Worm (Caenorhabditis elegans) whole organism, L1 larva: ENCODE results near the gene str-43.

Source experiments
- Y116A8C.19 ChIP-seq: sonication (generic microtip); optimal IDR thresholded peaks from 2 replicates; lab custom pipeline; 2016; ENCODE audit warnings: missing compliant biosample characterization, missing genetic modification characterization, borderline replicate concordance
- blmp-1 ChIP-seq: fragments of 150-350 bp; optimal IDR thresholded peaks from 2 replicates; lab custom pipeline; 2014; ENCODE audit warnings: missing biosample characterization, missing genetic modification characterization
- ceh-63 ChIP-seq: fragments of 200-800 bp; sonication (Bioruptor generic); optimal IDR thresholded peaks from 2 replicates; lab custom pipeline; 2018; ENCODE audit warnings: mild to moderate bottlenecking, missing genetic modification characterization, missing compliant biosample characterization
- efl-1 ChIP-seq, 4 experiments: fragments of 150-350 bp; optimal IDR thresholded peaks in 3 of 4; peaks in 1 of 4; 1 replicate in 1 of 4; 2 replicates in 3 of 4; lab custom pipeline; 2014; ENCODE audit warnings: missing biosample characterization in 2 of 4, missing genetic modification characterization in 2 of 4, missing genetic modification reagents in 2 of 4
- ets-5 ChIP-seq: fragments of 200-800 bp; sonication (Bioruptor generic); IDR thresholded peaks from 2 replicates; pipeline ENCODE4 v1.3.6; 2022; ENCODE audit warnings: missing genetic modification characterization, missing compliant biosample characterization
- fkh-4 ChIP-seq: sonication (generic microtip); optimal IDR thresholded peaks from 2 replicates; lab custom pipeline; 2016; ENCODE audit warnings: missing compliant biosample characterization, missing genetic modification characterization, borderline replicate concordance
- fkh-8 ChIP-seq: sonication (generic microtip); optimal IDR thresholded peaks from 2 replicates; lab custom pipeline; 2016; ENCODE audit warnings: mild to moderate bottlenecking, missing genetic modification characterization, missing compliant biosample characterization
- hlh-17 ChIP-seq: fragments of 200-800 bp; sonication (Bioruptor generic); optimal IDR thresholded peaks from 2 replicates; lab custom pipeline; 2018; ENCODE audit warnings: missing genetic modification characterization, mild to moderate bottlenecking, missing compliant biosample characterization, moderate library complexity, borderline replicate concordance
- hlh-4 ChIP-seq: sonication (generic microtip); optimal IDR thresholded peaks from 2 replicates; lab custom pipeline; 2016; ENCODE audit warnings: mild to moderate bottlenecking, missing genetic modification characterization, missing compliant biosample characterization
- hpl-2 ChIP-seq: fragments of 150-350 bp; optimal IDR thresholded peaks from 2 replicates; lab custom pipeline; 2014; ENCODE audit warnings: missing biosample characterization, missing genetic modification reagents, missing genetic modification characterization
- isw-1 ChIP-seq: fragments of 200-800 bp; sonication (Bioruptor generic); IDR thresholded peaks from 2 replicates; pipeline ENCODE4 v1.3.6; 2022; ENCODE audit warnings: missing genetic modification characterization, missing compliant biosample characterization
- lin-14 ChIP-seq: fragments of 200-800 bp; sonication (Bioruptor generic); optimal IDR thresholded peaks from 2 replicates; lab custom pipeline; 2018; ENCODE audit warnings: mild to moderate bottlenecking, missing genetic modification characterization, moderate library complexity, missing compliant biosample characterization
- lin-35 ChIP-seq, 2 experiments: fragments of 150-350 bp; optimal IDR thresholded peaks; 2 replicates each; lab custom pipeline; 2014; ENCODE audit warnings: missing biosample characterization in 2 of 2, missing genetic modification characterization in 2 of 2, missing genetic modification reagents in 2 of 2
- mab-9 ChIP-seq: fragments of 200-800 bp; sonication (Bioruptor generic); IDR thresholded peaks from 2 replicates; pipeline ENCODE4 v1.3.6; 2022; ENCODE audit warnings: missing genetic modification reagents, missing genetic modification characterization, missing compliant biosample characterization
- mdl-1 ChIP-seq, 2 experiments: fragments of 150-350 bp; optimal IDR thresholded peaks; 2 replicates each; lab custom pipeline; 2014 to 2017; ENCODE audit warnings: missing biosample characterization in 2 of 2, missing genetic modification characterization in 2 of 2, inconsistent platforms in 1 of 2
- nhr-20 ChIP-seq: sonication (generic microtip); optimal IDR thresholded peaks from 2 replicates; lab custom pipeline; 2016; ENCODE audit warnings: mild to moderate bottlenecking, missing genetic modification characterization, missing compliant biosample characterization
- nhr-237 ChIP-seq: fragments of 150-350 bp; optimal IDR thresholded peaks from 2 replicates; lab custom pipeline; 2014; ENCODE audit warnings: missing biosample characterization, missing genetic modification characterization
- nhr-28 ChIP-seq: fragments of 150-350 bp; optimal IDR thresholded peaks from 2 replicates; lab custom pipeline; 2014; ENCODE audit warnings: missing biosample characterization, missing genetic modification characterization
- nhr-71 ChIP-seq: sonication (generic microtip); optimal IDR thresholded peaks from 2 replicates; lab custom pipeline; 2016; ENCODE audit warnings: mild to moderate bottlenecking, missing genetic modification characterization, moderate library complexity, missing compliant biosample characterization
- nhr-77 ChIP-seq: fragments of 150-350 bp; optimal IDR thresholded peaks from 2 replicates; lab custom pipeline; 2014; ENCODE audit warnings: missing biosample characterization, missing genetic modification characterization
- nhr-90 ChIP-seq: sonication (generic microtip); optimal IDR thresholded peaks from 2 replicates; lab custom pipeline; 2016; ENCODE audit warnings: mild to moderate bottlenecking, missing genetic modification characterization, missing compliant biosample characterization; ENCODE audit not compliant: poor library complexity
- skn-1 ChIP-seq: fragments of 150-350 bp; optimal IDR thresholded peaks from 2 replicates; lab custom pipeline; 2014; ENCODE audit warnings: missing biosample characterization, missing genetic modification characterization
- sox-4 ChIP-seq: sonication (generic microtip); optimal IDR thresholded peaks from 2 replicates; lab custom pipeline; 2016; ENCODE audit warnings: missing genetic modification characterization, missing compliant biosample characterization
- sptf-1 ChIP-seq: fragments of 150-350 bp; optimal IDR thresholded peaks from 2 replicates; lab custom pipeline; 2014; ENCODE audit warnings: missing biosample characterization, missing genetic modification characterization
- sup-37 ChIP-seq: fragments of 200-800 bp; sonication (Bioruptor generic); optimal IDR thresholded peaks from 2 replicates; lab custom pipeline; 2018; ENCODE audit warnings: mild to moderate bottlenecking, missing genetic modification characterization, missing compliant biosample characterization
- unc-30 ChIP-seq: sonication (generic microtip); optimal IDR thresholded peaks from 2 replicates; lab custom pipeline; 2017; ENCODE audit warnings: missing biosample characterization, missing genetic modification characterization
- unc-62 ChIP-seq: fragments of 150-350 bp; optimal IDR thresholded peaks from 2 replicates; lab custom pipeline; 2014; ENCODE audit warnings: missing biosample characterization, missing genetic modification reagents, missing genetic modification characterization
- vab-15 ChIP-seq: sonication (generic microtip); optimal IDR thresholded peaks from 2 replicates; lab custom pipeline; 2017; ENCODE audit warnings: missing genotype, mild to moderate bottlenecking, missing genetic modification characterization, missing compliant biosample characterization
- zag-1 ChIP-seq: fragments of 150-350 bp; optimal IDR thresholded peaks from 2 replicates; lab custom pipeline; 2014; ENCODE audit warnings: missing biosample characterization, missing genetic modification characterization
- ztf-4 ChIP-seq: fragments of 150-350 bp; optimal IDR thresholded peaks from 2 replicates; lab custom pipeline; 2014; ENCODE audit warnings: missing biosample characterization, missing genetic modification characterization

The str-43 gene

ce11 chrV:15792409-15792808, 40.5 kb upstream of the str-43 start, which contains the start of gene T26E4.4:
T26E4.4 (minus strand) TSS chrV:15792509.
- TF ChIP-seq ets-5 (GFP tag; lab: Robert Waterston, UW) (no peak), vab-15 (tag; lab: Kevin White, UChicago) (no peak), skn-1 (tag; lab: Kevin White, UChicago) (no peak), isw-1 (GFP tag; lab: Robert Waterston, UW) (no peak), nhr-77 (tag; lab: Kevin White, UChicago) (no peak), ztf-4 (tag; lab: Kevin White, UChicago) (no peak), nhr-20 (tag; lab: Kevin White, UChicago) (no peak), sox-4 (no peak)

- no peak for TF ChIP-seq Y116A8C.19 (tag; lab: Kevin White, UChicago)
- TF ChIP-seq fkh-4: no peak
- TF ChIP-seq nhr-28: no peak
- no peak for TF ChIP-seq hlh-17 (GFP tag; lab: Kevin White, UChicago)
- TF ChIP-seq nhr-237: no peak
- TF ChIP-seq lin-35 (GFP tag; optimal IDR thresholded peaks at IDR 0.05; lab: Kevin White, UChicago): no peak
- no peak for TF ChIP-seq ceh-63 (GFP tag; lab: Kevin White, UChicago)
Measured at ce11 chrV:15782494-15782893, 30.5 kb upstream of the str-43 start, which contains the start of gene T26E4.3. T26E4.3 (plus strand) TSS chrV:15782794.

- no peak for TF ChIP-seq vab-15 (tag; lab: Kevin White, UChicago)
- TF ChIP-seq nhr-71: no peak
- TF ChIP-seq mab-9: no peak
- TF ChIP-seq zag-1 (tag; lab: Kevin White, UChicago): no peak
Measured at ce11 chrV:15781086-15781485, 29.1 kb upstream of the str-43 start, which contains the start of gene T26E4.2. T26E4.2 (plus strand) TSS chrV:15781386.

ce11 chrV:15779128-15779729, 27.3 kb upstream of the str-43 start, which contains the start of the genes nhr-285 and irld-52:
nhr-285 (minus strand) TSS chrV:15779228.
irld-52 (plus strand) TSS chrV:15779679.
- no peak for TF ChIP-seq nhr-90 (tag; lab: Kevin White, UChicago)

- TF ChIP-seq fkh-8 (peak; percentile 24), mdl-1 (tag; optimal IDR thresholded peaks at IDR 0.05; lab: Kevin White, UChicago) (no peak), sup-37 (no peak)
Measured at ce11 chrV:15776651-15777050, 24.7 kb upstream of the str-43 start, which contains the start of gene nhr-283. nhr-283 (minus strand) TSS chrV:15776751.

ce11 chrV:15773941-15774340, 22.0 kb upstream of the str-43 start:
- no peak for TF ChIP-seq unc-62
- TF ChIP-seq fkh-8: peak; percentile 14
- no peak for TF ChIP-seq efl-1 (optimal IDR thresholded peaks at IDR 0.05; lab: Kevin White, UChicago)
- TF ChIP-seq efl-1 (GFP tag; optimal IDR thresholded peaks at IDR 0.05 in 1 of 2; lab: Kevin White, UChicago): peak in 1 of 2 experiments; percentile 78
- TF ChIP-seq blmp-1 (tag; lab: Kevin White, UChicago): peak; percentile 18
- TF ChIP-seq unc-30 (tag; lab: Kevin White, UChicago): no peak
- peak; percentile 10 for TF ChIP-seq lin-14 (GFP tag; lab: Kevin White, UChicago)
- TF ChIP-seq, all 84 proteins: peak for 4

- TF ChIP-seq blmp-1 (tag; lab: Kevin White, UChicago) (no peak), hlh-4 (tag; lab: Kevin White, UChicago) (no peak), sptf-1 (tag; lab: Kevin White, UChicago) (no peak), nhr-77 (tag; lab: Kevin White, UChicago) (no peak), unc-62 (no peak), hpl-2 (GFP tag; lab: Kevin White, UChicago) (no peak)
Measured at ce11 chrV:15773141-15773540, 21.2 kb upstream of the str-43 start, which contains the start of gene nhr-60. nhr-60 (minus strand) TSS chrV:15773241.
